Fruit fly (Drosophila melanogaster) S2 (cell line): Measurements from ENCODE around the gene CG8219.

Experiments used
- CG8478 ChIP-seq: fragments of >200 bp; optimal IDR thresholded peaks from 2 replicates; lab custom pipeline; 2018
- CTCF ChIP-seq, 2 experiments: fragments of >200 bp; optimal IDR thresholded peaks; 2 replicates each; lab custom pipeline; 2018

DNA sequence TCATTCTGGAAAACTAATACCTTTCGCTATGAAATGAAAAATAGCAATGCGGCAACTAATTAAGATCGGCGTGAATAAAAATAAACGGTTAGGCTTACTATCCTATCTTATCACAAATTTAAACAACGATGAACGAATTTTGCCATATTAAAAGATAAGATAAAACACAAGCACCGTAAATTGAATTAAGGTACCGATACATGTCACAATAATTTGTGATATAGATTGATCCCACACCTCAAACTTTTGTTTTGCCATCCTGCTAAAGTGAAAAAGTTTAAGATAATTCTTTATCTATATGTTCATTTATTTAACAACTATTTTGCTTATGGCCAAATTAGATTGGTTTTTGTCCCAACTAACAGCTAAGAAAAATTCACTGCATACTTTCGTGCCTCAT, 33.8 kb downstream of the CG8219 start, which contains the start of gene CG42714:
- TF ChIP-seq CG8478 (lab: Kevin White, UChicago) (no peak), CTCF (optimal IDR thresholded peaks at IDR 0.05; lab: Kevin White, UChicago) (no peak)
